Worm (Caenorhabditis elegans): ENCODE measurements around the gene K05F6.4.
"Not testable (repeated sequence)": the region's sequence is repeated elsewhere in the genome, so short reads cannot be mapped to it uniquely, and the experiment has no call there.

DNA sequence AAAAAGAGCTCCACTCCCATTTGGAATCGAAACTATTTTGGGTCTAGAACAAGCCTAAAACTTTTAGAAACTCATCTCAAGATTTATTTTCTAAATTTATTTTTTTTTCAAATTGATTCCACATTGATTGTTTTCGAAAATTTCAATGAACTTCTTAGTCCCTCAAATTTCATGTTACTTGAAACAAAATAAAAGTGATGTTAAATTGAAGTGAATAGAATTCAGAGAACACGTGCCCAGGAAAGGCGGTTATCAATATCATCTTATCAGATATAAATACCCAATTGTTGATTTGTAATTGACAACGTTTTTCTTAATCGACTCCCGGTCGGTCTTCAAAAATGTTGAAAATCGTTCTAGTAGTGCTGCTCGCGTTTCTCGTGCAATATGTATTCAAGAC, 2.7 kb upstream of the K05F6.4 start, which contains the start of gene poml-4:
- TF ChIP-seq him-1, dao-5, W03F9.2 (tag; optimal IDR thresholded peaks at IDR 0.05): not testable (repeated sequence)
